Worm (Caenorhabditis elegans) whole organism, late embryonic: ENCODE results near the gene Y41E3.19.

Experiments
- ama-1 ChIP-seq: fragments of 150-350 bp; optimal IDR thresholded peaks from 2 replicates; lab custom pipeline; 2014
- ceh-19 ChIP-seq: fragments of 200-800 bp; sonication (Bioruptor generic); optimal IDR thresholded peaks from 2 replicates; lab custom pipeline; 2018; ENCODE audit warnings: mild to moderate bottlenecking, missing genetic modification characterization, missing compliant biosample characterization
- nhr-11 ChIP-seq: fragments of 150-350 bp; optimal IDR thresholded peaks from 2 replicates; lab custom pipeline; 2014; ENCODE audit warnings: missing biosample characterization, missing genetic modification characterization
- pha-4 ChIP-seq: fragments of 150-350 bp; optimal IDR thresholded peaks from 2 replicates; lab custom pipeline; 2018; ENCODE audit warnings: missing biosample characterization, missing genetic modification reagents, missing genetic modification characterization
- pqm-1 ChIP-seq: sonication (generic microtip); optimal IDR thresholded peaks from 2 replicates; lab custom pipeline; 2016; ENCODE audit warnings: missing genetic modification characterization, missing compliant biosample characterization
- rnt-1 ChIP-seq: sonication (generic microtip); optimal IDR thresholded peaks from 2 replicates; lab custom pipeline; 2016; ENCODE audit warnings: missing genetic modification characterization, missing compliant biosample characterization

DNA sequence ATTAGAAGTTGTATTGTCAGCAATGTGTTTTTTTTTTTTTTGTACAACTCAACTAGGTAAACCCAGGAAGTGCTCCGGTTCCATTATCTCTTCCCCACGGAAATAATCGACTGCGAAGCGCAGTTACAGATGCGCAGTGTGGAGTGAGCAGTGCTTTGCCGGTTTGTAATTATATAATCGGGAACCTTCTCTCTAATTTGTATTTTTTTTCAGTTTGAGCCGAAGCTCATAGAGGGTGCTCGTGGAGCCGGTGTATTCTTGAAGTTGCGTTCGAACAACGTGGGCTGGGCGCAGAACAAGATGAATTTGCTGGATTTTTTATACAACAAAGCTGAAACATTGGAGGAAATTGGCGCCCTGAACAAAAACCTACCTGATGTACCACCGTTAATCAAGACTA, 2.1 kb downstream of the Y41E3.19 start, which contains the start of gene Y41E3.13:
- no peak for TF ChIP-seq pqm-1 (tag; lab: Kevin White, UChicago)
- no peak for TF ChIP-seq nhr-11 (tag; lab: Kevin White, UChicago)
- TF ChIP-seq pha-4, result no peak
- no peak for TF ChIP-seq rnt-1 (tag; lab: Kevin White, UChicago)
- TF ChIP-seq ama-1 (lab: Kevin White, UChicago), result no peak
- no peak for TF ChIP-seq ceh-19
